Worm (Caenorhabditis elegans): ENCODE measurements around the gene C56G2.15.
A peak's percentile ranks its signal among the peaks of the same experiment; 100 is the strongest.

Gene C56G2.15

ce11 chrIII:6406829-6407228 lies 39.1 kb upstream of the C56G2.15 start, which contains the start of gene let-756:
let-756 (plus strand) TSS chrIII:6407129.
- TF ChIP-seq ztf-7 (tag; optimal IDR thresholded peaks at IDR 0.05) = no peak
- no peak for TF ChIP-seq ama-1 (optimal IDR thresholded peaks at IDR 0.05)
- no peak for TF ChIP-seq lim-7 (GFP tag; IDR thresholded peaks at IDR 0.05)

- TF ChIP-seq ceh-20 (GFP tag; IDR thresholded peaks at IDR 0.05) (peak; percentile 29; the same call in 1 of the 2 replicates), ctbp-1 (GFP tag; IDR thresholded peaks at IDR 0.05) (0 out of 2 replicates have a peak, but pooled peaks have one; percentile 27), daf-16 (GFP tag; optimal IDR thresholded peaks at IDR 0.05) (peak in 1 of 2 experiments; percentile 41), daf-16 (tag; optimal IDR thresholded peaks at IDR 0.05) (no peak), hlh-11 (tag; optimal IDR thresholded peaks at IDR 0.05) (peak; percentile 44), pha-4 (GFP tag; IDR thresholded peaks at IDR 0.05) (no peak), pha-4 (tag; optimal IDR thresholded peaks at IDR 0.05) (no peak), egl-27 (tag; optimal IDR thresholded peaks at IDR 0.05) (no peak), nhr-11 (tag; optimal IDR thresholded peaks at IDR 0.05) (peak; percentile 52)
Measured at ce11 chrIII:6405121-6405520, 37.4 kb upstream of the C56G2.15 start.

- TF ChIP-seq mdt-29 (GFP tag; IDR thresholded peaks at IDR 0.05) (peak; percentile 34; the same call in 1 of the 2 replicates), lin-15B (tag; optimal IDR thresholded peaks at IDR 0.05) (no peak), aha-1 (tag) (peak; percentile 56), lin-38 (GFP tag; IDR thresholded peaks at IDR 0.05) (no peak), fos-1 (tag; optimal IDR thresholded peaks at IDR 0.05) (no peak), unc-62 (GFP tag; optimal IDR thresholded peaks at IDR 0.05 in 1 of 2) (peak in 1 of 2 experiments; percentile 83), unc-62 (tag; optimal IDR thresholded peaks at IDR 0.05) (no peak), mep-1 (tag; optimal IDR thresholded peaks at IDR 0.05) (no peak), dmd-6 (GFP tag; IDR thresholded peaks at IDR 0.05) (peak; percentile 67), unc-39 (tag; optimal IDR thresholded peaks at IDR 0.05) (no peak), dpl-1 (GFP tag; optimal IDR thresholded peaks at IDR 0.05) (no peak)
Measured at ce11 chrIII:6402810-6403209, 35.1 kb upstream of the C56G2.15 start.

- peak; percentile 35 for TF ChIP-seq hlh-11 (tag; optimal IDR thresholded peaks at IDR 0.05)
- TF ChIP-seq daf-16 (GFP tag; optimal IDR thresholded peaks at IDR 0.05) = peak in 1 of 2 experiments; percentile 64
- TF ChIP-seq daf-16 (tag; optimal IDR thresholded peaks at IDR 0.05) = no peak
- peak in 1 of 2 experiments; percentile 74 for TF ChIP-seq unc-62 (GFP tag; optimal IDR thresholded peaks at IDR 0.05 in 1 of 2)
- TF ChIP-seq unc-62 (tag; optimal IDR thresholded peaks at IDR 0.05) = no peak
- TF ChIP-seq F10B5.3 (tag; optimal IDR thresholded peaks at IDR 0.05) = no peak
Measured at ce11 chrIII:6402346-6402745, 34.6 kb upstream of the C56G2.15 start.

ce11 chrIII:6399424-6399823 lies 31.7 kb upstream of the C56G2.15 start:
- TF ChIP-seq zip-2 (tag; optimal IDR thresholded peaks at IDR 0.05) (no peak), fkh-10 (GFP tag; optimal IDR thresholded peaks at IDR 0.05) (peak; percentile 73)

- TF ChIP-seq aha-1 (tag) (peak; percentile 65), hlh-30 (tag; optimal IDR thresholded peaks at IDR 0.05; ENCODE audit: insufficient read depth) (no peak), Y75B8A.6 (GFP tag; IDR thresholded peaks at IDR 0.05) (no peak), daf-16 (GFP tag; optimal IDR thresholded peaks at IDR 0.05) (peak in 1 of 2 experiments; percentile 72), daf-16 (tag; optimal IDR thresholded peaks at IDR 0.05) (no peak), nhr-11 (tag; optimal IDR thresholded peaks at IDR 0.05) (peak; percentile 63)
Measured at ce11 chrIII:6398124-6398523, 30.4 kb upstream of the C56G2.15 start.

- TF ChIP-seq hlh-30 (tag; optimal IDR thresholded peaks at IDR 0.05; ENCODE audit: insufficient read depth) (peak; percentile 6), lsy-2 (tag; optimal IDR thresholded peaks at IDR 0.05) (peak in 1 of 2 experiments; percentile 33), lin-38 (GFP tag; IDR thresholded peaks at IDR 0.05) (no peak), mxl-2 (GFP tag; conservative IDR thresholded peaks at IDR 0.05) (no peak), nhr-102 (tag; optimal IDR thresholded peaks at IDR 0.05) (peak; percentile 80), unc-62 (GFP tag; optimal IDR thresholded peaks at IDR 0.05 in 1 of 2) (peak in 1 of 2 experiments; percentile 72), unc-62 (tag; optimal IDR thresholded peaks at IDR 0.05) (no peak), hif-1 (tag; optimal IDR thresholded peaks at IDR 0.05) (no peak), dmd-6 (GFP tag; IDR thresholded peaks at IDR 0.05) (peak; percentile 86), zip-2 (tag; optimal IDR thresholded peaks at IDR 0.05) (no peak), ces-1 (GFP tag; optimal IDR thresholded peaks at IDR 0.05) (no peak), zfp-2 (tag; optimal IDR thresholded peaks at IDR 0.05) (no peak), mdl-1 (tag; optimal IDR thresholded peaks at IDR 0.05) (peak in 1 of 2 experiments; percentile 76), lin-1 (GFP tag; IDR thresholded peaks at IDR 0.05) (peak; percentile 76), hlh-11 (tag; optimal IDR thresholded peaks at IDR 0.05) (peak; percentile 87), nhr-48 (tag; optimal IDR thresholded peaks at IDR 0.05) (peak; percentile 76), daf-16 (GFP tag; optimal IDR thresholded peaks at IDR 0.05) (peak in 1 of 2 experiments; percentile 57), daf-16 (tag; optimal IDR thresholded peaks at IDR 0.05) (peak; percentile 95), egl-43 (GFP tag; IDR thresholded peaks at IDR 0.05) (no peak), pqm-1 (tag; optimal IDR thresholded peaks at IDR 0.05) (peak; percentile 79)
Measured at ce11 chrIII:6396381-6396780, 28.7 kb upstream of the C56G2.15 start.

Measured in whole organism, L4 larva.